Fruit fly (Drosophila melanogaster): ENCODE measurements around the gene MED24.

MED24 gene

DNA sequence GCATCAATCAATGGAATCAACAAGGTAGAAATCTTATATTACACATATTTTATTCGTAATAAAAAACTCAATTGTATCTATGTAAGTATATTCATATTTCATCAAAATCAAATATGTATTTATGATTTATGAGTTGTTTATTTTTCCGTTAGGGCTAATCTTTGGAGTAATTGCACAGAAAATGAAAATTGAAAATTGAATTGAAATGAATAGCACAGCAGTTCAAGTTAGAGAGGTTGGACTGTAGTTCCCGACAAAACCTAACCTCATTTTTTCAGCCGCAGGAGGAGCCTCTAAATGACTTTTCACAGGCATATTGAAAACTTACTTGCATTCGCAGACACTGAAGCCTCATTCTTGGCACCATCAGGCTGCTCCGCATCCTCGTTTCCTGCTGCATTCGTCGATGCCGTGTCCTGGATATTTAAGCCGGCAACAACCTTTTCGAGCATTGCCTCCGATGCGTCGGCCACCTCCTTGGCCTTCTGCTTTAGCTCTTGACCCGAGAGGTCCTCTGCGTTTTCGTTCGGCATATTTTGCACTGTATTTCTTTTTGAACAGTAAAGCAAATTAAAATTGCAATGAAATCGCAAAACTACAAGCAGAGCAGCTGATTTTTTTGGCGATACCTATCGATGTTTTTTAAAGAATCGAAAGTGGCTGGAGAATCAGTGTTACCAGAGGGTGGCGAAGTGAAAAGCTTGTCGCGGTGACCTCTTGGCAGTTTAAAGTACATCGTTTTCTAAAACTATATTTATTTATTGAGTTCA lies 13.1 kb upstream of the MED24 start, which contains the start of gene Nmt (continued):
- TF ChIP-seq prd (optimal IDR thresholded peaks at IDR 0.05) = no peak
- peak; percentile 51; the same call in 1 of the 3 replicates for TF ChIP-seq prd (GFP tag; IDR thresholded peaks at IDR 0.05)
- no peak for TF ChIP-seq danr (GFP tag; IDR thresholded peaks at IDR 0.05)
- no peak for TF ChIP-seq HmgZ (tag; optimal IDR thresholded peaks at IDR 0.05)
- peak; percentile 68 for TF ChIP-seq Sry-δ (GFP tag; optimal IDR thresholded peaks at IDR 0.05)
- no peak for TF ChIP-seq CG11085 (GFP tag; IDR thresholded peaks at IDR 0.05)
- TF ChIP-seq Fer3 (tag; optimal IDR thresholded peaks at IDR 0.05) = peak; percentile 39
- no peak for TF ChIP-seq chif (GFP tag; optimal IDR thresholded peaks at IDR 0.05)
- no peak for TF ChIP-seq CG6175 (GFP tag; IDR thresholded peaks at IDR 0.05)
- no peak for TF ChIP-seq CG9609 (GFP tag; optimal IDR thresholded peaks at IDR 0.05)
- TF ChIP-seq Ada2b (GFP tag; IDR thresholded peaks at IDR 0.05) = 0 out of 2 replicates have a peak, but pooled peaks have one; percentile 36
- peak; percentile 24 for TF ChIP-seq CG10267 (tag; optimal IDR thresholded peaks at IDR 0.05)
- peak; percentile 12 for TF ChIP-seq CG9727 (GFP tag; optimal IDR thresholded peaks at IDR 0.05)
- TF ChIP-seq Gsc (GFP tag; IDR thresholded peaks at IDR 0.05) = no peak
- peak; percentile 33 for TF ChIP-seq CG1603 (tag; optimal IDR thresholded peaks at IDR 0.05)
- TF ChIP-seq Ssrp (tag; optimal IDR thresholded peaks at IDR 0.05) = no peak
- TF ChIP-seq maf-S (GFP tag; optimal IDR thresholded peaks at IDR 0.05) = no peak
- TF ChIP-seq Scr (GFP tag; IDR thresholded peaks at IDR 0.05; ENCODE audit: partially characterized antibody) = peak; percentile 75
- TF ChIP-seq mld (GFP tag; IDR thresholded peaks at IDR 0.05; ENCODE audit: partially characterized antibody) = peak; percentile 62; the same call in 1 of the 3 replicates
- peak; percentile 91 for TF ChIP-seq grau (tag; optimal IDR thresholded peaks at IDR 0.05)
- peak; percentile 80 for TF ChIP-seq CG34224 (GFP tag; IDR thresholded peaks at IDR 0.05; ENCODE audit: partially characterized antibody)
- TF ChIP-seq CG10979 (tag; optimal IDR thresholded peaks at IDR 0.05) = no peak
- TF ChIP-seq chm (GFP tag; IDR thresholded peaks at IDR 0.05) = 0 out of 2 replicates have a peak, but pooled peaks have one; percentile 25
- TF ChIP-seq luna (GFP tag; optimal IDR thresholded peaks at IDR 0.05) = no peak
- TF ChIP-seq ab (GFP tag; optimal IDR thresholded peaks at IDR 0.05) = no peak
- TF ChIP-seq CG18619 (GFP tag; optimal IDR thresholded peaks at IDR 0.05) = no peak
- no peak for TF ChIP-seq pfk (GFP tag; optimal IDR thresholded peaks at IDR 0.05)
- TF ChIP-seq unpg (GFP tag; optimal IDR thresholded peaks at IDR 0.05) = peak; percentile 37
- no peak for TF ChIP-seq CG3407 (GFP tag; optimal IDR thresholded peaks at IDR 0.05)
- TF ChIP-seq CG17612 (GFP tag; IDR thresholded peaks at IDR 0.05) = no peak
- TF ChIP-seq CG34422 (GFP tag; IDR thresholded peaks at IDR 0.05) = peak; percentile 68; the same call in 1 of the 3 replicates
- TF ChIP-seq Dbx (GFP tag; IDR thresholded peaks at IDR 0.05) = 0 out of 3 replicates have a peak, but pooled peaks have one; percentile 28
- TF ChIP-seq CG15514 (GFP tag; optimal IDR thresholded peaks at IDR 0.05) = peak; percentile 39
- peak; percentile 55; the same call in 1 of the 2 replicates for TF ChIP-seq Rx (GFP tag; IDR thresholded peaks at IDR 0.05)
- TF ChIP-seq CG17568 (GFP tag; optimal IDR thresholded peaks at IDR 0.05) = no peak
- TF ChIP-seq HLH4C (GFP tag; IDR thresholded peaks at IDR 0.05; ENCODE audit: partially characterized antibody) = peak; percentile 71
- no peak for TF ChIP-seq CG7928 (GFP tag; optimal IDR thresholded peaks at IDR 0.05)
- TF ChIP-seq Atf6 (GFP tag; IDR thresholded peaks at IDR 0.05) = peak; percentile 48; the same call in 1 of the 2 replicates
- no peak for TF ChIP-seq dan (GFP tag; IDR thresholded peaks at IDR 0.05)
- no peak for TF ChIP-seq CG8924 (tag; optimal IDR thresholded peaks at IDR 0.05)
- peak; percentile 29 for TF ChIP-seq fd96Cb (tag; optimal IDR thresholded peaks at IDR 0.05)
- peak; percentile 75 for TF ChIP-seq sna (GFP tag; IDR thresholded peaks at IDR 0.05; ENCODE audit: partially characterized antibody)
- no peak for TF ChIP-seq slp2 (GFP tag; optimal IDR thresholded peaks at IDR 0.05)
- TF ChIP-seq mam (GFP tag; optimal IDR thresholded peaks at IDR 0.05) = peak; percentile 38
- peak; percentile 6 for TF ChIP-seq CG12659 (GFP tag; optimal IDR thresholded peaks at IDR 0.05)
- TF ChIP-seq da (GFP tag; optimal IDR thresholded peaks at IDR 0.05) = no peak
- TF ChIP-seq CG17359 (tag; optimal IDR thresholded peaks at IDR 0.05) = peak; percentile 26
- TF ChIP-seq CG42726 (GFP tag; IDR thresholded peaks at IDR 0.05; ENCODE audit: partially characterized antibody) = peak; percentile 35; the same call in 1 of the 2 replicates
- TF ChIP-seq lmd (GFP tag; IDR thresholded peaks at IDR 0.05) = no peak

All from whole organism, embryonic.